Fruit fly (Drosophila melanogaster) whole organism, prepupa: ENCODE measurements around the gene Fatp1.

Source experiments
- CG11762 ChIP-seq: fragments of 200-800 bp; sonication (Bioruptor generic); optimal IDR thresholded peaks from 3 replicates; lab custom pipeline; 2016; ENCODE audit warnings: missing biosample characterization, missing genetic modification characterization; ENCODE audit not compliant: insufficient read depth
- CG16779 ChIP-seq: fragments of 200-800 bp; sonication (Bioruptor generic); optimal IDR thresholded peaks from 3 replicates; lab custom pipeline; 2017; ENCODE audit warnings: missing biosample characterization, mild to moderate bottlenecking, missing genetic modification characterization
- CG6792 ChIP-seq: fragments of 200-800 bp; sonication (Bioruptor generic); optimal IDR thresholded peaks from 3 replicates; lab custom pipeline; 2016; ENCODE audit warnings: missing biosample characterization, missing genetic modification characterization
- CG6854 ChIP-seq: fragments of 200-800 bp; sonication (Bioruptor generic); optimal IDR thresholded peaks from 2 replicates; lab custom pipeline; 2017; ENCODE audit warnings: missing biosample characterization, mild to moderate bottlenecking, missing genetic modification characterization
- CG8119 ChIP-seq: fragments of 200-800 bp; sonication (Bioruptor generic); IDR thresholded peaks from 3 replicates; pipeline ENCODE4 v1.3.6; 2022; ENCODE audit warnings: missing biosample characterization, missing genetic modification characterization
- Eip75B ChIP-seq: fragments of 200-800 bp; sonication (Bioruptor generic); optimal IDR thresholded peaks from 3 replicates; lab custom pipeline; 2016; ENCODE audit warnings: missing biosample characterization, missing genetic modification characterization
- Lpt ChIP-seq: fragments of 200-800 bp; sonication (Bioruptor generic); optimal IDR thresholded peaks from 3 replicates; lab custom pipeline; 2016; ENCODE audit warnings: missing biosample characterization, missing genetic modification characterization
- ss ChIP-seq, 2 experiments: fragments of 200-800 bp; sonication (Bioruptor generic); optimal IDR thresholded peaks; 2 replicates in 1 of 2; 3 replicates in 1 of 2; lab custom pipeline; 2017 to 2018; ENCODE audit warnings: mild to moderate bottlenecking in 2 of 2, missing biosample characterization in 2 of 2, missing genetic modification characterization in 2 of 2, moderate library complexity in 1 of 2

DNA sequence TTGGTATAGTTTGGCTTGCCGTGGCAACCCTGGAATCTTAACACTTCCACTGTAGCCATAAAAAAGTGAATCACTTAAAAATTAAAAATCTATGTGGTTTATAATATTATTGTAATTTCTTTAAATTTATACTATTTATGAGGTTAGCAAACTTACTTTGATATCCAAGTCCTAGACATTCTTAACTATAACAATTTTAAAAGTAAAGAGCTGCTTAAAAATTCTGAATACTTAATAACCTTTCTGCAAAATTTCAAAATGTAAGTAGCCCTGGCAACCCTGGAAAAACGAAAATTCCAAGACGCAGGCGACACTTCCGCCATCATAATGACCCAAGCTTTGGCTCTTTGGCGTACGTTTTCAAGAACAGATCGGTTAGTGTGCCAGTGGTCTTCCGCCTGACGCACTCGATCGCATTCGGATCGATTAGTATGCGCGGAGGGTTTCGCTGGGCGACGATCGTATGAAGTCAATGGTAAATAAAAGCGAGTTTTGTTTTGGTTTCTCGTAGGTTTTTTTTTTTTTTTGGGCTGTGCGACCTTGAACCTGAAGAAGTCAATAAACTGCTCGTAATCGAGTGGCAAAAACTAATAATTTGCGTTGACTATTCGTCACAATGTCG, 1.4 kb downstream of the Fatp1 start:
- no peak for TF ChIP-seq ss (GFP tag; optimal IDR thresholded peaks at IDR 0.05; lab: Kevin White, UChicago)
- TF ChIP-seq CG6854 (GFP tag; lab: Kevin White, UChicago), result no peak
- no peak for TF ChIP-seq CG8119 (GFP tag; lab: Robert Waterston, UW)
- no peak for TF ChIP-seq CG11762 (GFP tag; lab: Kevin White, UChicago)
- no peak for TF ChIP-seq Eip75B (GFP tag; lab: Kevin White, UChicago)
- no peak for TF ChIP-seq CG6792 (GFP tag; lab: Kevin White, UChicago)
- no peak for TF ChIP-seq Lpt (GFP tag; lab: Kevin White, UChicago)
- no peak for TF ChIP-seq CG16779 (tag; lab: Kevin White, UChicago)
